Fruit fly (Drosophila melanogaster) whole organism, embryonic: ENCODE results near the gene CG10064.

Experiments used
- Abd-B ChIP-seq: fragments of 200-800 bp; sonication (Bioruptor generic); optimal IDR thresholded peaks from 2 replicates; lab custom pipeline; 2018; ENCODE audit warnings: missing biosample characterization, mild to moderate bottlenecking, missing genetic modification characterization, moderate library complexity
- CG1024 ChIP-seq: fragments of 200-800 bp; sonication (Bioruptor generic); IDR thresholded peaks from 2 replicates; pipeline ENCODE4 v1.3.6; 2022; ENCODE audit warnings: missing biosample characterization, missing genetic modification characterization
- CG11560 ChIP-seq: fragments of 200-800 bp; sonication (Bioruptor generic); IDR thresholded peaks from 3 replicates; pipeline ENCODE4 v1.3.6; 2022; ENCODE audit warnings: missing biosample characterization, missing genetic modification characterization
- CG11696 ChIP-seq: fragments of 200-800 bp; sonication (Bioruptor generic); IDR thresholded peaks from 2 replicates; pipeline ENCODE4 v1.3.6; 2022; ENCODE audit warnings: missing biosample characterization, missing genetic modification characterization
- CG12299 ChIP-seq: fragments of 200-800 bp; sonication (Bioruptor generic); optimal IDR thresholded peaks from 2 replicates; lab custom pipeline; 2018; ENCODE audit warnings: missing biosample characterization, mild to moderate bottlenecking, missing genetic modification characterization
- CG14050 ChIP-seq: fragments of 200-800 bp; sonication (Bioruptor generic); IDR thresholded peaks from 3 replicates; pipeline ENCODE4 v1.3.6; 2022; ENCODE audit warnings: missing biosample characterization, missing genetic modification characterization
- CG15601 ChIP-seq: fragments of 200-800 bp; sonication (Bioruptor generic); optimal IDR thresholded peaks from 3 replicates; lab custom pipeline; 2019; ENCODE audit warnings: missing biosample characterization, mild to moderate bottlenecking, missing genetic modification characterization, moderate library complexity
- CG16779 ChIP-seq: fragments of 200-800 bp; sonication (Bioruptor generic); IDR thresholded peaks from 2 replicates; pipeline ENCODE4 v1.3.6; 2022; ENCODE audit warnings: missing biosample characterization, missing genetic modification characterization
- CG16813 ChIP-seq: fragments of 200-800 bp; sonication (Bioruptor generic); IDR thresholded peaks from 3 replicates; pipeline ENCODE4 v1.3.6; 2022; ENCODE audit warnings: missing biosample characterization, missing genetic modification characterization; ENCODE audit not compliant: partially characterized antibody
- CG16863 ChIP-seq: fragments of 200-800 bp; sonication (Bioruptor generic); optimal IDR thresholded peaks from 3 replicates; lab custom pipeline; 2016; ENCODE audit warnings: missing biosample characterization, missing genetic modification characterization
- CG17361 ChIP-seq: fragments of 200-800 bp; sonication (Bioruptor generic); IDR thresholded peaks from 3 replicates; pipeline ENCODE4 v1.3.6; 2022; ENCODE audit warnings: missing biosample characterization, missing genetic modification characterization
- CG2199 ChIP-seq: fragments of 200-800 bp; sonication (Bioruptor generic); IDR thresholded peaks from 3 replicates; pipeline ENCODE4 v1.3.6; 2022; ENCODE audit warnings: missing biosample characterization, missing genetic modification characterization
- CG2202 ChIP-seq: fragments of 200-800 bp; sonication (Bioruptor generic); optimal IDR thresholded peaks from 2 replicates; lab custom pipeline; 2018; ENCODE audit warnings: missing biosample characterization, mild to moderate bottlenecking, missing genetic modification characterization
- CG31441 ChIP-seq: fragments of 200-800 bp; sonication (Bioruptor generic); IDR thresholded peaks from 2 replicates; pipeline ENCODE4 v1.3.6; 2022; ENCODE audit warnings: missing biosample characterization, missing genetic modification characterization
- CG33213 ChIP-seq: fragments of 200-800 bp; sonication (Bioruptor generic); optimal IDR thresholded peaks from 3 replicates; lab custom pipeline; 2016; ENCODE audit warnings: missing biosample characterization, missing genetic modification characterization
- CG33557 ChIP-seq: fragments of 200-800 bp; sonication (Bioruptor generic); optimal IDR thresholded peaks from 2 replicates; lab custom pipeline; 2019; ENCODE audit warnings: missing biosample characterization, mild to moderate bottlenecking, missing genetic modification characterization, moderate library complexity
- CG3407 ChIP-seq: fragments of 200-800 bp; sonication (Bioruptor generic); optimal IDR thresholded peaks from 2 replicates; lab custom pipeline; 2018; ENCODE audit warnings: missing biosample characterization, mild to moderate bottlenecking, missing genetic modification characterization
- CG5245 ChIP-seq: fragments of 200-800 bp; sonication (Bioruptor generic); optimal IDR thresholded peaks from 3 replicates; lab custom pipeline; 2016; ENCODE audit warnings: missing biosample characterization, missing genetic modification characterization
- CG6175 ChIP-seq: fragments of 200-800 bp; sonication (Bioruptor generic); IDR thresholded peaks from 3 replicates; pipeline ENCODE4 v1.3.6; 2022; ENCODE audit warnings: missing biosample characterization, missing genetic modification characterization
- CG7745 ChIP-seq: fragments of 200-800 bp; sonication (Bioruptor generic); optimal IDR thresholded peaks from 2 replicates; lab custom pipeline; 2018; ENCODE audit warnings: missing biosample characterization, mild to moderate bottlenecking, missing genetic modification characterization, moderate library complexity
- CG8478 ChIP-seq: fragments of >200 bp; optimal IDR thresholded peaks from 2 replicates; lab custom pipeline; 2018
- CG8924 ChIP-seq: fragments of 200-800 bp; optimal IDR thresholded peaks from 3 replicates; lab custom pipeline; 2019; ENCODE audit warnings: missing biosample characterization, mild to moderate bottlenecking, missing genetic modification characterization, moderate library complexity
- CG9876 ChIP-seq: fragments of 200-800 bp; sonication (Bioruptor generic); optimal IDR thresholded peaks from 2 replicates; lab custom pipeline; 2016; ENCODE audit warnings: missing biosample characterization, missing genetic modification characterization
- CTCF ChIP-seq: fragments of 200-800 bp; sonication (Bioruptor generic); optimal IDR thresholded peaks from 2 replicates; lab custom pipeline; 2017; ENCODE audit warnings: missing biosample characterization, mild to moderate bottlenecking, missing genetic modification characterization, moderate library complexity
- Ets65A ChIP-seq: fragments of 200-800 bp; sonication (Bioruptor generic); peaks from one replicate; lab custom pipeline; 2016; ENCODE audit warnings: missing biosample characterization, missing genetic modification characterization
- Fer1 ChIP-seq: fragments of 200-800 bp; sonication (Bioruptor generic); optimal IDR thresholded peaks from 2 replicates; lab custom pipeline; 2017; ENCODE audit warnings: missing biosample characterization, mild to moderate bottlenecking, missing genetic modification characterization
- HLHmδ ChIP-seq: fragments of 200-800 bp; sonication (Bioruptor generic); optimal IDR thresholded peaks from 2 replicates; lab custom pipeline; 2018; ENCODE audit warnings: missing biosample characterization, mild to moderate bottlenecking, missing genetic modification characterization, moderate library complexity
- Hmx ChIP-seq: fragments of 200-800 bp; sonication (Bioruptor generic); optimal IDR thresholded peaks from 2 replicates; lab custom pipeline; 2016; ENCODE audit warnings: missing biosample characterization, missing genetic modification characterization
- Hr3 ChIP-seq: fragments of 200-800 bp; sonication (Bioruptor generic); optimal IDR thresholded peaks from 3 replicates; lab custom pipeline; 2016; ENCODE audit warnings: missing biosample characterization, missing genetic modification characterization
- Kr ChIP-seq: fragments of 200-800 bp; sonication (Bioruptor generic); optimal IDR thresholded peaks from 2 replicates; lab custom pipeline; 2017; ENCODE audit warnings: missing biosample characterization, mild to moderate bottlenecking, missing genetic modification characterization
- Med ChIP-seq: fragments of 200-800 bp; sonication (Bioruptor generic); peaks from one replicate; lab custom pipeline; 2016; ENCODE audit warnings: missing biosample characterization, missing genetic modification characterization, mild to moderate bottlenecking, inconsistent platforms, moderate library complexity
- Poxn ChIP-seq: fragments of 200-800 bp; sonication (Bioruptor generic); IDR thresholded peaks from 2 replicates; pipeline ENCODE4 v1.3.6; 2022; ENCODE audit warnings: missing biosample characterization, missing genetic modification characterization
- chinmo ChIP-seq: fragments of 200-800 bp; sonication (Bioruptor generic); IDR thresholded peaks from 4 replicates; pipeline ENCODE4 v1.3.6; 2022; ENCODE audit warnings: missing biosample characterization, missing genetic modification characterization; ENCODE audit not compliant: partially characterized antibody
- ci ChIP-seq: fragments of 200-800 bp; sonication (Bioruptor generic); IDR thresholded peaks from 3 replicates; pipeline ENCODE4 v1.3.6; 2022; ENCODE audit warnings: missing biosample characterization, missing genetic modification characterization
- dan ChIP-seq: fragments of 200-800 bp; sonication (Bioruptor generic); IDR thresholded peaks from 2 replicates; pipeline ENCODE4 v1.3.6; 2022; ENCODE audit warnings: missing biosample characterization, missing genetic modification characterization
- dimm ChIP-seq: fragments of 200-800 bp; sonication (Bioruptor generic); IDR thresholded peaks from 2 replicates; pipeline ENCODE4 v1.3.6; 2022; ENCODE audit warnings: missing biosample characterization, missing genetic modification characterization
- dysf ChIP-seq: fragments of 200-800 bp; sonication (Bioruptor generic); IDR thresholded peaks from 3 replicates; pipeline ENCODE4 v1.3.6; 2022; ENCODE audit warnings: missing biosample characterization, missing genetic modification characterization
- fd102C ChIP-seq: fragments of 200-800 bp; sonication (Bioruptor generic); optimal IDR thresholded peaks from 2 replicates; lab custom pipeline; 2018; ENCODE audit warnings: missing biosample characterization, mild to moderate bottlenecking, missing genetic modification characterization, moderate library complexity
- her ChIP-seq: fragments of 200-800 bp; sonication (Bioruptor generic); optimal IDR thresholded peaks from 2 replicates; lab custom pipeline; 2016; ENCODE audit warnings: missing biosample characterization, missing genetic modification characterization
- inv ChIP-seq: fragments of 200-800 bp; sonication (Bioruptor generic); IDR thresholded peaks from 2 replicates; pipeline ENCODE4 v1.3.6; 2022; ENCODE audit warnings: missing biosample characterization, missing genetic modification characterization; ENCODE audit not compliant: partially characterized antibody
- jing ChIP-seq: fragments of 200-800 bp; sonication (Bioruptor generic); optimal IDR thresholded peaks from 2 replicates; lab custom pipeline; 2018; ENCODE audit warnings: missing biosample characterization, mild to moderate bottlenecking, missing genetic modification characterization
- pb ChIP-seq: fragments of 200-800 bp; sonication (Bioruptor generic); optimal IDR thresholded peaks from 3 replicates; lab custom pipeline; 2016; ENCODE audit warnings: missing biosample characterization, missing genetic modification characterization
- pho ChIP-seq: fragments of 200-800 bp; sonication (Bioruptor generic); optimal IDR thresholded peaks from 2 replicates; lab custom pipeline; 2016; ENCODE audit warnings: missing biosample characterization, missing genetic modification characterization
- prd ChIP-seq, 3 experiments: fragments of >200 bp in 2 of 3; fragments of 200-800 bp in 1 of 3; sonication (Bioruptor generic) in 1 of 3; optimal IDR thresholded peaks in 2 of 3; IDR thresholded peaks in 1 of 3; 2 replicates in 2 of 3; 3 replicates in 1 of 3; pipeline versions ENCODE4 v1.3.6 to Lab custom; 2017 to 2022; ENCODE audit warnings: missing biosample characterization in 1 of 3, missing genetic modification characterization in 1 of 3
- pros ChIP-seq: fragments of 200-800 bp; sonication (Bioruptor generic); optimal IDR thresholded peaks from 3 replicates; lab custom pipeline; 2019; ENCODE audit warnings: missing biosample characterization, mild to moderate bottlenecking, missing genetic modification characterization, moderate library complexity
- shn ChIP-seq: fragments of 200-800 bp; sonication (Bioruptor generic); optimal IDR thresholded peaks from 3 replicates; lab custom pipeline; 2016; ENCODE audit warnings: missing biosample characterization, missing genetic modification characterization
- ssp ChIP-seq: fragments of 200-800 bp; sonication (Bioruptor generic); IDR thresholded peaks from 2 replicates; pipeline ENCODE4 v1.3.6; 2022; ENCODE audit warnings: missing biosample characterization, missing genetic modification characterization
- tio ChIP-seq: fragments of 200-800 bp; sonication (Bioruptor generic); optimal IDR thresholded peaks from 2 replicates; lab custom pipeline; 2017; ENCODE audit warnings: missing biosample characterization, missing genetic modification characterization, inconsistent platforms
- unpg ChIP-seq: fragments of 200-800 bp; sonication (Bioruptor generic); optimal IDR thresholded peaks from 3 replicates; lab custom pipeline; 2018; ENCODE audit warnings: missing biosample characterization, mild to moderate bottlenecking, missing genetic modification characterization, moderate library complexity

The CG10064 gene

dm6 chr3L:6955254-6956229 is 12.2 kb downstream of the CG10064 start, which contains the start of the genes CG10077 and CG9948 (continued):
- TF ChIP-seq fd102C (GFP tag; lab: Kevin White, UChicago): peak; percentile 27
- TF ChIP-seq CG2202 (tag; lab: Kevin White, UChicago): peak; percentile 83
- no peak for TF ChIP-seq tio (GFP tag; lab: Kevin White, UChicago)
- TF ChIP-seq CG6175 (GFP tag; lab: Robert Waterston, UW): peak; percentile 52; the same call in 1 of the 3 replicates
- peak; percentile 63 for TF ChIP-seq inv
- peak; percentile 87 for TF ChIP-seq Abd-B (GFP tag; lab: Kevin White, UChicago)
- TF ChIP-seq HLHmδ (GFP tag; lab: Kevin White, UChicago): no peak
- TF ChIP-seq CG33213 (GFP tag; lab: Kevin White, UChicago): peak; percentile 11
- TF ChIP-seq CG33557: peak; percentile 83
- no peak for TF ChIP-seq CTCF (GFP tag; lab: Kevin White, UChicago)
- TF ChIP-seq CG14050 (GFP tag; lab: Robert Waterston, UW): peak; percentile 88
- TF ChIP-seq shn: peak; percentile 40
- peak; percentile 93 for TF ChIP-seq dysf (GFP tag; lab: Robert Waterston, UW)
- peak; percentile 82 for TF ChIP-seq CG1024
- peak; percentile 63; the same call in 2 of the 3 replicates for TF ChIP-seq CG11560 (tag; lab: Robert Waterston, UW)
- TF ChIP-seq Kr: no peak
- peak; percentile 66; the same call in 1 of the 2 replicates for TF ChIP-seq Poxn (GFP tag; lab: Robert Waterston, UW)
- TF ChIP-seq CG31441 (GFP tag; lab: Robert Waterston, UW): peak; percentile 90
- TF ChIP-seq pho (GFP tag; lab: Kevin White, UChicago): peak; percentile 73
- peak; percentile 63 for TF ChIP-seq pros (GFP tag; lab: Kevin White, UChicago)
- peak; percentile 78 for TF ChIP-seq CG3407 (GFP tag; lab: Kevin White, UChicago)
- TF ChIP-seq pb (GFP tag; lab: Kevin White, UChicago): no peak
- peak; percentile 90 for TF ChIP-seq CG8924 (tag; lab: Kevin White, UChicago)
- peak; percentile 65 for TF ChIP-seq CG16863
- TF ChIP-seq CG5245 (GFP tag; lab: Kevin White, UChicago): peak; percentile 81
- peak; percentile 62 for TF ChIP-seq CG7745
- no peak; the same call in 1 of the 2 replicates for TF ChIP-seq dan
- TF ChIP-seq CG9876 (GFP tag; lab: Kevin White, UChicago): no peak
- peak; percentile 89 for TF ChIP-seq Hr3 (GFP tag; lab: Kevin White, UChicago)
- TF ChIP-seq CG2199: peak; percentile 89
- peak; percentile 96 for TF ChIP-seq ci (GFP tag; lab: Robert Waterston, UW)
- TF ChIP-seq chinmo: peak; percentile 79; the same call in 1 of the 4 replicates
- peak; percentile 86 for TF ChIP-seq CG12299 (tag; lab: Kevin White, UChicago)
- peak; percentile 63 for TF ChIP-seq CG11696 (GFP tag; lab: Robert Waterston, UW)
- peak; percentile 93 for TF ChIP-seq unpg (GFP tag; lab: Kevin White, UChicago)
- TF ChIP-seq Hmx (GFP tag; lab: Kevin White, UChicago): peak; percentile 65
- peak; percentile 86 for TF ChIP-seq CG15601 (tag; lab: Kevin White, UChicago)

dm6 chr3L:6947188-6947971 is 20.3 kb downstream of the CG10064 start:
- TF ChIP-seq Med: peak; percentile 52
- TF ChIP-seq CG16779 (GFP tag; lab: Robert Waterston, UW): 0 out of 2 replicates have a peak, but pooled peaks have one; percentile 29
- TF ChIP-seq Ets65A (GFP tag; lab: Kevin White, UChicago): peak; percentile 57
- TF ChIP-seq jing (GFP tag; lab: Kevin White, UChicago): no peak
- TF ChIP-seq prd (optimal IDR thresholded peaks at IDR 0.05; lab: Kevin White, UChicago): no peak
- TF ChIP-seq prd (GFP tag; IDR thresholded peaks at IDR 0.05; lab: Robert Waterston, UW): 0 out of 3 replicates have a peak, but pooled peaks have one; percentile 8
- no peak for TF ChIP-seq CG17361
- TF ChIP-seq ssp: no peak
- TF ChIP-seq her: no peak
- TF ChIP-seq dimm (GFP tag; lab: Robert Waterston, UW): no peak
- peak; percentile 51 for TF ChIP-seq CG8478 (lab: Kevin White, UChicago)
- TF ChIP-seq Fer1 (GFP tag; lab: Kevin White, UChicago): no peak
- 0 out of 3 replicates have a peak, but pooled peaks have one; percentile 15 for TF ChIP-seq CG16813
